Worm (Caenorhabditis elegans) whole organism, mixed stage, embryonic: Measurements from ENCODE around the gene srt-12.

Experiments
- blmp-1 ChIP-seq: fragments of 150-350 bp; optimal IDR thresholded peaks from 2 replicates; lab custom pipeline; 2014; ENCODE audit warnings: missing biosample characterization, missing genetic modification characterization
- ceh-39 ChIP-seq: fragments of 150-350 bp; optimal IDR thresholded peaks from 2 replicates; lab custom pipeline; 2014; ENCODE audit warnings: missing biosample characterization, missing genetic modification characterization
- ceh-43 ChIP-seq: fragments of 200-800 bp; sonication (Bioruptor generic); optimal IDR thresholded peaks from 2 replicates; lab custom pipeline; 2018; ENCODE audit warnings: mild to moderate bottlenecking, missing genetic modification characterization, moderate library complexity, missing compliant biosample characterization
- ceh-83 ChIP-seq: fragments of 200-800 bp; sonication (Bioruptor generic); optimal IDR thresholded peaks from 2 replicates; lab custom pipeline; 2018; ENCODE audit warnings: mild to moderate bottlenecking, missing genetic modification characterization, missing compliant biosample characterization
- mep-1 ChIP-seq: fragments of 150-350 bp; optimal IDR thresholded peaks from 2 replicates; lab custom pipeline; 2017; ENCODE audit warnings: missing biosample characterization, missing genetic modification reagents, missing genetic modification characterization, inconsistent platforms
- nhr-12 ChIP-seq: fragments of 150-350 bp; optimal IDR thresholded peaks from 2 replicates; lab custom pipeline; 2014; ENCODE audit warnings: missing biosample characterization, missing genetic modification characterization
- snpc-4 ChIP-seq: fragments of 150-350 bp; optimal IDR thresholded peaks from 2 replicates; lab custom pipeline; 2014; ENCODE audit warnings: missing biosample characterization, missing genetic modification characterization
- unc-39 ChIP-seq: fragments of 150-350 bp; optimal IDR thresholded peaks from 2 replicates; lab custom pipeline; 2014; ENCODE audit warnings: missing biosample characterization, missing genetic modification characterization
- unc-62 ChIP-seq: fragments of 150-350 bp; optimal IDR thresholded peaks from 2 replicates; lab custom pipeline; 2014; ENCODE audit warnings: missing biosample characterization, missing genetic modification reagents, missing genetic modification characterization

DNA sequence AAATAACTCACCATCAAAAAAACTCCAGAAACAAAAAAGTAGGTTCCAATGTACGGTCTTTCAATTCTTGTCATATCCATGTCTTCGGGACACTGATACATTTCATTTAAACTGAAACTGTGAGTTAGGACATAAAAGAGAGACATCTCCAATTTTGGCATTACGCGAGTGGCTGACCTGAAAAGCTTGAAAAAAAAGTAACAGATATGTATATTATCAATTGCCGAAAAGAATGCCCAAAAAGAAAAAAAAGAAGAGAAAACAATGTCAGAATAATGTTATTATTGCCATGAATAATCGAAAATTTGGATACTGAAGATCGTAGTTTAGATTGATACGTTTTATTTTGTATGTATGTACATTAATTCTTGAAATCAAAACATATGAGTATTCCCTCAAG, 14.1 kb upstream of the srt-12 start, which contains the start of gene srt-14:
- TF ChIP-seq unc-39 (tag; lab: Kevin White, UChicago): no peak
- no peak for TF ChIP-seq nhr-12 (tag; lab: Kevin White, UChicago)
- TF ChIP-seq ceh-39 (tag; lab: Kevin White, UChicago): no peak
- TF ChIP-seq blmp-1 (tag; lab: Kevin White, UChicago): no peak
- no peak for TF ChIP-seq snpc-4 (tag; lab: Kevin White, UChicago)
- TF ChIP-seq mep-1: no peak
- TF ChIP-seq unc-62 (GFP tag; lab: Kevin White, UChicago): no peak
- TF ChIP-seq ceh-43 (GFP tag; lab: Kevin White, UChicago): no peak
- no peak for TF ChIP-seq ceh-83 (GFP tag; lab: Kevin White, UChicago)
